Worm (Caenorhabditis elegans) whole organism, L2 larva: ENCODE data around the gene nlp-68.
A peak's percentile ranks its signal among the peaks of the same experiment; 100 is the strongest.

ENCODE experiments used
- C34F6.9 ChIP-seq: fragments of 150-350 bp; optimal IDR thresholded peaks from 2 replicates; lab custom pipeline; 2014; ENCODE audit warnings: missing biosample characterization, missing genetic modification characterization
- F13H6.1 ChIP-seq: sonication (generic microtip); optimal IDR thresholded peaks from 2 replicates; lab custom pipeline; 2016; ENCODE audit warnings: missing genetic modification characterization, missing compliant biosample characterization
- R02D3.7 ChIP-seq: fragments of 150-350 bp; optimal IDR thresholded peaks from 2 replicates; lab custom pipeline; 2014; ENCODE audit warnings: missing biosample characterization, missing genetic modification characterization
- Y55F3AM.14 ChIP-seq: fragments of 200-800 bp; sonication (Bioruptor generic); optimal IDR thresholded peaks from 2 replicates; lab custom pipeline; 2018; ENCODE audit warnings: mild to moderate bottlenecking, missing genetic modification characterization, missing compliant biosample characterization
- ZK546.5 ChIP-seq: sonication (generic microtip); optimal IDR thresholded peaks from 2 replicates; lab custom pipeline; 2017; ENCODE audit warnings: missing biosample characterization, missing genetic modification characterization
- alr-1 ChIP-seq: fragments of 150-350 bp; optimal IDR thresholded peaks from 2 replicates; lab custom pipeline; 2014; ENCODE audit warnings: missing biosample characterization, missing genetic modification characterization
- aly-2 ChIP-seq: fragments of 150-350 bp; optimal IDR thresholded peaks from 2 replicates; lab custom pipeline; 2014; ENCODE audit warnings: missing biosample characterization, missing genetic modification characterization
- ama-1 ChIP-seq: fragments of 150-350 bp; optimal IDR thresholded peaks from 2 replicates; lab custom pipeline; 2018; ENCODE audit warnings: inconsistent platforms
- ceh-16 ChIP-seq: fragments of 150-350 bp; optimal IDR thresholded peaks from 2 replicates; lab custom pipeline; 2014; ENCODE audit warnings: missing biosample characterization, missing genetic modification characterization
- ceh-82 ChIP-seq: fragments of 150-350 bp; optimal IDR thresholded peaks from 2 replicates; lab custom pipeline; 2014; ENCODE audit warnings: missing biosample characterization, missing genetic modification characterization
- crh-2 ChIP-seq: sonication (generic microtip); optimal IDR thresholded peaks from 2 replicates; lab custom pipeline; 2017; ENCODE audit warnings: missing biosample characterization, missing genetic modification characterization
- dmd-4 ChIP-seq: sonication (generic microtip); optimal IDR thresholded peaks from 2 replicates; lab custom pipeline; 2017; ENCODE audit warnings: missing biosample characterization, missing genetic modification characterization
- egl-27 ChIP-seq: sonication (generic microtip); optimal IDR thresholded peaks from 3 replicates; lab custom pipeline; 2017; ENCODE audit warnings: missing biosample characterization, missing genetic modification reagents, missing genetic modification characterization
- elt-1 ChIP-seq: fragments of 150-350 bp; optimal IDR thresholded peaks from 2 replicates; lab custom pipeline; 2014; ENCODE audit warnings: missing biosample characterization, missing genetic modification characterization
- elt-3 ChIP-seq: sonication (generic microtip); optimal IDR thresholded peaks from 2 replicates; lab custom pipeline; 2017; ENCODE audit warnings: missing biosample characterization, missing genetic modification characterization
- fos-1 ChIP-seq: fragments of 150-350 bp; optimal IDR thresholded peaks from 2 replicates; lab custom pipeline; 2014; ENCODE audit warnings: missing biosample characterization, missing genetic modification characterization
- gmeb-1 ChIP-seq: fragments of 150-350 bp; optimal IDR thresholded peaks from 2 replicates; lab custom pipeline; 2014; ENCODE audit warnings: missing biosample characterization, missing genetic modification characterization
- lin-11 ChIP-seq: fragments of 150-350 bp; sonication (generic microtip); optimal IDR thresholded peaks from 2 replicates; lab custom pipeline; 2014; ENCODE audit warnings: missing biosample characterization, missing genetic modification characterization, inconsistent platforms, mixed read lengths
- lin-13 ChIP-seq: fragments of 150-350 bp; optimal IDR thresholded peaks from 2 replicates; lab custom pipeline; 2014; ENCODE audit warnings: missing biosample characterization, missing genetic modification reagents, missing genetic modification characterization
- lin-39 ChIP-seq: fragments of 150-350 bp; optimal IDR thresholded peaks from 2 replicates; lab custom pipeline; 2014; ENCODE audit warnings: missing biosample characterization, missing genetic modification reagents, missing genetic modification characterization
- mab-5 ChIP-seq: fragments of 150-350 bp; optimal IDR thresholded peaks from 2 replicates; lab custom pipeline; 2014; ENCODE audit warnings: missing biosample characterization, missing genetic modification characterization
- mdl-1 ChIP-seq, 2 experiments: fragments of 150-350 bp in 1 of 2; sonication (generic microtip) in 1 of 2; optimal IDR thresholded peaks; 2 replicates each; lab custom pipeline; 2017; ENCODE audit warnings: missing biosample characterization in 2 of 2, missing genetic modification characterization in 2 of 2
- nhr-10 ChIP-seq: sonication (generic microtip); optimal IDR thresholded peaks from 2 replicates; lab custom pipeline; 2017; ENCODE audit warnings: missing biosample characterization, missing genetic modification characterization
- nhr-11 ChIP-seq: fragments of 150-350 bp; optimal IDR thresholded peaks from 2 replicates; lab custom pipeline; 2014; ENCODE audit warnings: missing biosample characterization, missing genetic modification characterization
- nhr-12 ChIP-seq: fragments of 150-350 bp; optimal IDR thresholded peaks from 2 replicates; lab custom pipeline; 2014; ENCODE audit warnings: missing biosample characterization, missing genetic modification characterization
- nhr-129 ChIP-seq: fragments of 150-350 bp; optimal IDR thresholded peaks from 2 replicates; lab custom pipeline; 2014; ENCODE audit warnings: missing biosample characterization, missing genetic modification characterization
- nhr-21 ChIP-seq: fragments of 150-350 bp; optimal IDR thresholded peaks from 2 replicates; lab custom pipeline; 2014; ENCODE audit warnings: missing biosample characterization, missing genetic modification characterization
- nhr-23 ChIP-seq: fragments of 150-350 bp; optimal IDR thresholded peaks from 2 replicates; lab custom pipeline; 2014; ENCODE audit warnings: missing biosample characterization, missing genetic modification reagents, missing genetic modification characterization
- nhr-237 ChIP-seq: fragments of 150-350 bp; optimal IDR thresholded peaks from 2 replicates; lab custom pipeline; 2014; ENCODE audit warnings: missing biosample characterization, missing genetic modification characterization
- nhr-6 ChIP-seq: fragments of 150-350 bp; optimal IDR thresholded peaks from 2 replicates; lab custom pipeline; 2014; ENCODE audit warnings: missing biosample characterization, missing genetic modification characterization
- nhr-77 ChIP-seq: fragments of 150-350 bp; optimal IDR thresholded peaks from 2 replicates; lab custom pipeline; 2014; ENCODE audit warnings: missing biosample characterization, missing genetic modification characterization
- peb-1 ChIP-seq: fragments of 150-350 bp; optimal IDR thresholded peaks from 2 replicates; lab custom pipeline; 2014; ENCODE audit warnings: missing biosample characterization, missing genetic modification characterization
- sem-4 ChIP-seq: fragments of 150-350 bp; optimal IDR thresholded peaks from 2 replicates; lab custom pipeline; 2014; ENCODE audit warnings: missing biosample characterization, missing genetic modification reagents, missing genetic modification characterization
- skn-1 ChIP-seq: sonication (generic microtip); optimal IDR thresholded peaks from 2 replicates; lab custom pipeline; 2017; ENCODE audit warnings: missing biosample characterization, missing genetic modification characterization
- sma-3 ChIP-seq: sonication (generic microtip); optimal IDR thresholded peaks from 2 replicates; lab custom pipeline; 2016; ENCODE audit warnings: missing genetic modification reagents, missing genetic modification characterization, missing compliant biosample characterization
- sma-9 ChIP-seq, 2 experiments: fragments of 150-350 bp in 1 of 2; sonication (generic microtip) in 1 of 2; optimal IDR thresholded peaks; 2 replicates each; lab custom pipeline; 2014 to 2016; ENCODE audit warnings: missing genetic modification characterization in 2 of 2, mild to moderate bottlenecking in 1 of 2, missing biosample characterization in 1 of 2, missing compliant biosample characterization in 1 of 2, missing genetic modification reagents in 1 of 2, moderate library complexity in 1 of 2
- snpc-4 ChIP-seq: fragments of 150-350 bp; optimal IDR thresholded peaks from 2 replicates; lab custom pipeline; 2014; ENCODE audit warnings: missing biosample characterization, missing genetic modification characterization
- unc-55 ChIP-seq: fragments of 150-350 bp; sonication (generic microtip); optimal IDR thresholded peaks from 3 replicates; lab custom pipeline; 2014; ENCODE audit warnings: missing biosample characterization, missing genetic modification reagents, missing genetic modification characterization
- unc-62 ChIP-seq: fragments of 150-350 bp; optimal IDR thresholded peaks from 2 replicates; lab custom pipeline; 2014; ENCODE audit warnings: missing biosample characterization, missing genetic modification reagents, missing genetic modification characterization
- zag-1 ChIP-seq: fragments of 150-350 bp; optimal IDR thresholded peaks from 2 replicates; lab custom pipeline; 2014; ENCODE audit warnings: missing biosample characterization, missing genetic modification characterization
- ztf-1 ChIP-seq: fragments of 200-800 bp; sonication (Bioruptor generic); conservative IDR thresholded peaks from 2 replicates; pipeline ENCODE4 v1.3.6; 2022; ENCODE audit warnings: missing genetic modification characterization, missing compliant biosample characterization
- ztf-11 ChIP-seq: sonication (generic microtip); optimal IDR thresholded peaks from 2 replicates; lab custom pipeline; 2017; ENCODE audit warnings: missing biosample characterization, missing genetic modification characterization
- ztf-4 ChIP-seq: fragments of 150-350 bp; optimal IDR thresholded peaks from 2 replicates; lab custom pipeline; 2014; ENCODE audit warnings: missing biosample characterization, missing genetic modification characterization

Gene nlp-68

ce11 chrIII:10519615-10520014, 19.3 kb downstream of the nlp-68 start:
- no peak for TF ChIP-seq lin-11 (tag; lab: Kevin White, UChicago)
- no peak for TF ChIP-seq elt-3 (tag; lab: Kevin White, UChicago)
- no peak for TF ChIP-seq nhr-12 (tag; lab: Kevin White, UChicago)
- no peak for TF ChIP-seq nhr-10
- TF ChIP-seq unc-55 (GFP tag; lab: Kevin White, UChicago): no peak
- no peak for TF ChIP-seq nhr-129 (tag; lab: Kevin White, UChicago)
- no peak for TF ChIP-seq nhr-77 (tag; lab: Kevin White, UChicago)
- no peak for TF ChIP-seq ztf-1 (GFP tag; lab: Robert Waterston, UW)

- TF ChIP-seq ztf-11 (tag; lab: Kevin White, UChicago) (no peak), mab-5 (no peak), ceh-16 (no peak), crh-2 (tag; lab: Kevin White, UChicago) (no peak), ceh-82 (tag; lab: Kevin White, UChicago) (no peak), nhr-6 (tag; lab: Kevin White, UChicago) (no peak), nhr-23 (tag; lab: Kevin White, UChicago) (no peak), unc-62 (GFP tag; lab: Kevin White, UChicago) (no peak), R02D3.7 (tag; lab: Kevin White, UChicago) (no peak), skn-1 (no peak), alr-1 (tag; lab: Kevin White, UChicago) (no peak), unc-55 (GFP tag; lab: Kevin White, UChicago) (no peak), mdl-1 (tag; optimal IDR thresholded peaks at IDR 0.05; lab: Kevin White, UChicago) (no peak), snpc-4 (tag; lab: Kevin White, UChicago) (no peak), nhr-10 (no peak), sma-3 (no peak), zag-1 (tag; lab: Kevin White, UChicago) (no peak), egl-27 (no peak), aly-2 (tag; lab: Kevin White, UChicago) (no peak), ztf-1 (GFP tag; lab: Robert Waterston, UW) (no peak)
- TF ChIP-seq, all 48 proteins: peak for 0
These were observed 20.1 kb downstream of the nlp-68 start for ce11 chrIII:10518884-10519283.

- TF ChIP-seq nhr-12 (tag; lab: Kevin White, UChicago) (no peak), unc-55 (GFP tag; lab: Kevin White, UChicago) (peak; percentile 53)
These were observed 23.2 kb downstream of the nlp-68 start for ce11 chrIII:10515751-10516150.

- TF ChIP-seq nhr-21 (tag; lab: Kevin White, UChicago) (no peak), F13H6.1 (tag; lab: Kevin White, UChicago) (no peak), nhr-10 (no peak), Y55F3AM.14 (GFP tag; lab: Kevin White, UChicago) (no peak), alr-1 (tag; lab: Kevin White, UChicago) (no peak), nhr-12 (tag; lab: Kevin White, UChicago) (no peak), gmeb-1 (tag; lab: Kevin White, UChicago) (no peak), crh-2 (tag; lab: Kevin White, UChicago) (no peak), unc-62 (GFP tag; lab: Kevin White, UChicago) (no peak), nhr-77 (tag; lab: Kevin White, UChicago) (no peak), nhr-237 (tag; lab: Kevin White, UChicago) (no peak), ama-1 (lab: Kevin White, UChicago) (no peak), nhr-11 (tag; lab: Kevin White, UChicago) (no peak), lin-39 (tag; lab: Kevin White, UChicago) (no peak), elt-1 (no peak), dmd-4 (tag; lab: Kevin White, UChicago) (no peak), C34F6.9 (tag; lab: Kevin White, UChicago) (no peak), nhr-129 (tag; lab: Kevin White, UChicago) (no peak), sma-3 (no peak)
These were observed 26.4 kb downstream of the nlp-68 start for ce11 chrIII:10512570-10512969.

- TF ChIP-seq ztf-1 (GFP tag; lab: Robert Waterston, UW) (no peak), ZK546.5 (tag; lab: Kevin White, UChicago) (no peak), ama-1 (lab: Kevin White, UChicago) (peak; percentile 36), mab-5 (peak; percentile 73), sem-4 (tag; lab: Kevin White, UChicago) (peak; percentile 38), peb-1 (tag; lab: Kevin White, UChicago) (no peak), dmd-4 (tag; lab: Kevin White, UChicago) (no peak), Y55F3AM.14 (GFP tag; lab: Kevin White, UChicago) (no peak), nhr-6 (tag; lab: Kevin White, UChicago) (peak; percentile 58), nhr-77 (tag; lab: Kevin White, UChicago) (no peak), gmeb-1 (tag; lab: Kevin White, UChicago) (peak; percentile 96), ztf-4 (tag; lab: Kevin White, UChicago) (no peak), alr-1 (tag; lab: Kevin White, UChicago) (no peak), fos-1 (peak; percentile 74), nhr-21 (tag; lab: Kevin White, UChicago) (peak; percentile 58), nhr-10 (peak; percentile 49), nhr-237 (tag; lab: Kevin White, UChicago) (no peak), lin-13 (GFP tag; lab: Kevin White, UChicago) (peak; percentile 86), R02D3.7 (tag; lab: Kevin White, UChicago) (peak; percentile 70), sma-3 (peak; percentile 67), nhr-11 (tag; lab: Kevin White, UChicago) (no peak), aly-2 (tag; lab: Kevin White, UChicago) (no peak), sma-9 (GFP tag; optimal IDR thresholded peaks at IDR 0.05; lab: Kevin White, UChicago) (peak; percentile 70), sma-9 (tag; optimal IDR thresholded peaks at IDR 0.05; lab: Kevin White, UChicago) (no peak)
These were observed 32.2 kb downstream of the nlp-68 start, which contains the start of the genes sip-1 and sly-1 for ce11 chrIII:10506699-10507248. Gene sip-1, minus strand, starts transcription at chrIII:10506801. Gene sly-1, plus strand, starts transcription at chrIII:10507058.
